Fruit fly (Drosophila melanogaster) whole organism, wandering third instar larva: ENCODE data around the gene tbrd-1.

Experiments used
- Abd-B ChIP-seq: fragments of >200 bp; optimal IDR thresholded peaks from 2 replicates; lab custom pipeline; 2017; ENCODE audit warnings: missing biosample characterization, missing genetic modification characterization
- CG9705 ChIP-seq: fragments of 200-800 bp; sonication (Bioruptor generic); optimal IDR thresholded peaks from 2 replicates; lab custom pipeline; 2018; ENCODE audit warnings: missing biosample characterization, mild to moderate bottlenecking, missing genetic modification characterization
- CrebA ChIP-seq: fragments of 200-800 bp; sonication (Bioruptor generic); optimal IDR thresholded peaks from 2 replicates; lab custom pipeline; 2016; ENCODE audit warnings: missing biosample characterization, mild to moderate bottlenecking, missing genetic modification characterization, borderline replicate concordance
- Dif ChIP-seq: fragments of 200-275, 200-300 bp; sonication (Bioruptor generic); optimal IDR thresholded peaks from 2 replicates; lab custom pipeline; 2018; ENCODE audit warnings: missing biosample characterization, missing genetic modification characterization; ENCODE audit not compliant: partially characterized antibody
- HLH106 ChIP-seq: fragments of 200-800 bp; optimal IDR thresholded peaks from 3 replicates; lab custom pipeline; 2019; ENCODE audit warnings: missing biosample characterization, mild to moderate bottlenecking, missing genetic modification characterization, moderate library complexity
- Hnf4 ChIP-seq: fragments of 200-800 bp; sonication (Bioruptor generic); optimal IDR thresholded peaks from 2 replicates; lab custom pipeline; 2016; ENCODE audit warnings: missing biosample characterization, mild to moderate bottlenecking, missing genetic modification characterization
- Hr78 ChIP-seq: fragments of >200 bp; optimal IDR thresholded peaks from 2 replicates; lab custom pipeline; 2017; ENCODE audit warnings: missing biosample characterization, missing genetic modification characterization
- Hr83 ChIP-seq: fragments of 200-300 bp; sonication (Bioruptor generic); optimal IDR thresholded peaks from 2 replicates; lab custom pipeline; 2016; ENCODE audit warnings: missing biosample characterization, mild to moderate bottlenecking, missing genetic modification characterization, moderate library complexity; ENCODE audit not compliant: poor library complexity, severe bottlenecking
- Mio ChIP-seq: sonication (Bioruptor generic); optimal IDR thresholded peaks from 2 replicates; lab custom pipeline; 2016; ENCODE audit warnings: missing biosample characterization, missing genetic modification characterization
- Myc ChIP-seq: fragments of >200 bp; optimal IDR thresholded peaks from 2 replicates; lab custom pipeline; 2017
- N ChIP-seq: fragments of >200 bp; optimal IDR thresholded peaks from 2 replicates; lab custom pipeline; 2018; ENCODE audit warnings: missing biosample characterization, missing external identifiers, missing genetic modification characterization
- OdsH ChIP-seq: fragments of 200-800 bp; sonication (Bioruptor generic); optimal IDR thresholded peaks from 2 replicates; lab custom pipeline; 2016; ENCODE audit warnings: missing biosample characterization, mild to moderate bottlenecking, missing genetic modification characterization
- Rel ChIP-seq, 2 experiments: fragments of 200-800 bp; sonication (Bioruptor generic) in 1 of 2; optimal IDR thresholded peaks; 2 replicates in 1 of 2; 3 replicates in 1 of 2; lab custom pipeline; 2016 to 2019; ENCODE audit warnings: mild to moderate bottlenecking in 2 of 2, missing biosample characterization in 2 of 2, missing genetic modification characterization in 2 of 2, moderate library complexity in 1 of 2
- Sp1 ChIP-seq: fragments of 200-800 bp; sonication (Bioruptor generic); optimal IDR thresholded peaks from 3 replicates; lab custom pipeline; 2019; ENCODE audit warnings: missing biosample characterization, mild to moderate bottlenecking, missing genetic modification characterization, moderate library complexity
- Vsx2 ChIP-seq: fragments of 200-300, 225-300 bp; sonication (Bioruptor generic); optimal IDR thresholded peaks from 2 replicates; lab custom pipeline; 2018; ENCODE audit warnings: missing biosample characterization, missing genetic modification characterization; ENCODE audit not compliant: partially characterized antibody
- br ChIP-seq: fragments of 200-800 bp; sonication (Bioruptor generic); optimal IDR thresholded peaks from 2 replicates; lab custom pipeline; 2016; ENCODE audit warnings: missing biosample characterization, missing genetic modification characterization
- brk ChIP-seq: fragments of 200-800 bp; sonication (Bioruptor generic); optimal IDR thresholded peaks from 2 replicates; lab custom pipeline; 2016; ENCODE audit warnings: missing biosample characterization, mild to moderate bottlenecking, missing genetic modification characterization
- dl ChIP-seq, 2 experiments: fragments of 175-275, 200-275 bp in 1 of 2; fragments of 200-275 bp in 1 of 2; sonication (Bioruptor generic); optimal IDR thresholded peaks; lab custom pipeline; 2018; ENCODE audit warnings: mild to moderate bottlenecking in 2 of 2, missing biosample characterization in 2 of 2, missing genetic modification characterization in 2 of 2, moderate library complexity in 2 of 2; ENCODE audit not compliant: partially characterized antibody in 2 of 2, insufficient read depth in 1 of 2
- dmrt93B ChIP-seq: fragments of 200-800 bp; sonication (Bioruptor generic); optimal IDR thresholded peaks from 2 replicates; lab custom pipeline; 2018; ENCODE audit warnings: missing biosample characterization, mild to moderate bottlenecking, missing genetic modification characterization
- ey ChIP-seq: fragments of 200-800 bp; sonication (Bioruptor generic); optimal IDR thresholded peaks from 2 replicates; lab custom pipeline; 2016; ENCODE audit warnings: missing biosample characterization, missing genetic modification characterization
- foxo ChIP-seq, 2 experiments: fragments of 200-800 bp; sonication (Bioruptor generic); optimal IDR thresholded peaks; 2 replicates in 1 of 2; 3 replicates in 1 of 2; lab custom pipeline; 2016 to 2017; ENCODE audit warnings: missing biosample characterization in 2 of 2, missing genetic modification characterization in 2 of 2
- fru ChIP-seq: fragments of 200-800 bp; sonication (Bioruptor generic); optimal IDR thresholded peaks from 3 replicates; lab custom pipeline; 2016; ENCODE audit warnings: missing biosample characterization, mild to moderate bottlenecking, missing genetic modification characterization
- h ChIP-seq: fragments of 200-800 bp; sonication (Bioruptor generic); optimal IDR thresholded peaks from 3 replicates; lab custom pipeline; 2016; ENCODE audit warnings: missing biosample characterization, mild to moderate bottlenecking, missing genetic modification characterization
- lola ChIP-seq: fragments of >200 bp; optimal IDR thresholded peaks from 2 replicates; lab custom pipeline; 2017; ENCODE audit warnings: missing biosample characterization, missing genetic modification characterization
- pan ChIP-seq: fragments of >200 bp; optimal IDR thresholded peaks from 2 replicates; lab custom pipeline; 2017
- psq ChIP-seq: fragments of 200-800 bp; sonication (Bioruptor generic); optimal IDR thresholded peaks from 3 replicates; lab custom pipeline; 2017; ENCODE audit warnings: missing biosample characterization, mild to moderate bottlenecking, missing genetic modification characterization, moderate library complexity
- rgr ChIP-seq: fragments of 200-800 bp; sonication (Bioruptor generic); optimal IDR thresholded peaks from 3 replicates; lab custom pipeline; 2016; ENCODE audit warnings: missing biosample characterization, mild to moderate bottlenecking, missing genetic modification characterization
- sage ChIP-seq: fragments of 200-800 bp; sonication (Bioruptor generic); optimal IDR thresholded peaks from 2 replicates; lab custom pipeline; 2016; ENCODE audit warnings: missing biosample characterization, mild to moderate bottlenecking, missing genetic modification characterization
- tai ChIP-seq: sonication (Bioruptor generic); optimal IDR thresholded peaks from 2 replicates; lab custom pipeline; 2016; ENCODE audit warnings: missing biosample characterization, missing genetic modification characterization
- usp ChIP-seq: fragments of >200 bp; optimal IDR thresholded peaks from 2 replicates; lab custom pipeline; 2017; ENCODE audit warnings: missing biosample characterization, missing genetic modification characterization
- woc ChIP-seq: sonication (Bioruptor generic); optimal IDR thresholded peaks from 2 replicates; lab custom pipeline; 2016; ENCODE audit warnings: missing biosample characterization, mild to moderate bottlenecking, missing genetic modification characterization

The tbrd-1 gene

DNA sequence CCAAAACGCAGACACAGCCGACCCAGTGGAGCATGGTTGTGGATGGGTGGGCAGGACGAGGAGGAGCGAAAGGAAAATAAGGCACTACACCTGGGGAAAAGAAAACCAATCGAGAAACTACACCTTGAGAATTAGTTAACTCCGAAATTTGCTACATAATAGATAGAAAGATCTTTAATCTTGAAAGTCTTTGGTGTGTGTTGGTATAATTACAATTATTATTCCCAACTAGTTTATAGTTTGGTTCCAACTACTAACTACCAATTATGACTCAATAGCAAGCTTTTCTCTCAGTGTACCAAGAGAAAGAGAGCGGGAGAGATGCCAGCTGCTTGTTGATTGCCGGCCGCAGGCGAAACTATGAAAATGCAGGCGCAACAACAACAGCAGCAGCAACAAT, 19.2 kb downstream of the tbrd-1 start (continued):
- peak; percentile 64 for TF ChIP-seq HLH106 (tag; lab: Kevin White, UChicago)
- TF ChIP-seq N (GFP tag; lab: Kevin White, UChicago): no peak
- TF ChIP-seq ey (GFP tag; lab: Kevin White, UChicago): peak; percentile 76
- no peak for TF ChIP-seq usp (GFP tag; lab: Kevin White, UChicago)

DNA sequence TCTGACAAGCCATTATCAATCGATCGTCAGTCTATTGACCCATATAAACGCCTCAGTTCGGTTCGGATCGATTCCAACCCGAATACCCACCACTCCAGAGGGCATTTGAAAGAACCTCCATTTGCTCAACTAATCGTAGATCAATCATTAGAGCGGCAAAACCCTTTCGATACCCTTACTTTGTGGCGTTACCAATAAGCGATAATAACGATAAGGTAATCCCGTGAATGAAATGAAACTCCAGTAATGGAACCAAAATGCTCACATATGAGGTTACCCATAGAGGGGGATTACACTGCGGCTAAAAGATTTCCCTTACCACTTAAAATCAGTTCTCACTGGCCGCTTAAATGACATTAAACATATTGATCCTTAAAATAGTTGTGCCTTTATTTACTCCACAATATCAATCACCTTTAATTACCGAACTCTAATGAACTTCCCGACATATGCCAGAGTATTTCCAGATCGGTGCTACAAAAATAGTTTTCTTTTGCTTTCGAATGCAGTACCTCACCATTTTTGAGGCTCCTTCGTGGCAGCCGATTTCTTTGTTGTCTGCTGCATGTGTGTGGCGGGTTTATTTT, 20.7 kb downstream of the tbrd-1 start:
- TF ChIP-seq Dif (GFP tag; lab: Kevin White, UChicago): no peak
- TF ChIP-seq fru: peak; percentile 56
- peak; percentile 34 for TF ChIP-seq psq
- no peak for TF ChIP-seq Hr78 (GFP tag; lab: Kevin White, UChicago)
- peak; percentile 40 for TF ChIP-seq br
- TF ChIP-seq foxo (GFP tag; optimal IDR thresholded peaks at IDR 0.05; lab: Kevin White, UChicago): peak in 1 of 2 experiments; percentile 42
- peak; percentile 64 for TF ChIP-seq woc (GFP tag; lab: Kevin White, UChicago)
- peak; percentile 61 for TF ChIP-seq rgr (GFP tag; lab: Kevin White, UChicago)
- no peak for TF ChIP-seq sage (GFP tag; lab: Kevin White, UChicago)
- TF ChIP-seq dmrt93B (GFP tag; lab: Kevin White, UChicago): peak; percentile 28
- TF ChIP-seq OdsH (GFP tag; lab: Kevin White, UChicago): peak; percentile 50
- peak; percentile 6 for TF ChIP-seq Sp1
- TF ChIP-seq h (GFP tag; lab: Kevin White, UChicago): peak; percentile 64
- peak; percentile 65 for TF ChIP-seq ey (GFP tag; lab: Kevin White, UChicago)
- no peak for TF ChIP-seq Rel (GFP tag; optimal IDR thresholded peaks at IDR 0.05; lab: Kevin White, UChicago)
- peak; percentile 22 for TF ChIP-seq Rel (tag; optimal IDR thresholded peaks at IDR 0.05; lab: Kevin White, UChicago)
- TF ChIP-seq Abd-B: no peak

dm6 chr3R:23871720-23872119, 21.6 kb downstream of the tbrd-1 start:
- no peak for TF ChIP-seq Abd-B
- no peak for TF ChIP-seq Sp1
- TF ChIP-seq woc (GFP tag; lab: Kevin White, UChicago): no peak
- TF ChIP-seq brk (GFP tag; lab: Kevin White, UChicago): no peak
- no peak for TF ChIP-seq tai (GFP tag; lab: Kevin White, UChicago)
- no peak for TF ChIP-seq Hr83
- TF ChIP-seq Myc (lab: Kevin White, UChicago): no peak
- TF ChIP-seq rgr (GFP tag; lab: Kevin White, UChicago): no peak
- no peak for TF ChIP-seq dmrt93B (GFP tag; lab: Kevin White, UChicago)
- TF ChIP-seq dl (GFP tag; optimal IDR thresholded peaks at IDR 0.05; lab: Kevin White, UChicago; ENCODE audit: insufficient read depth in 1 of 2, partially characterized antibody in 2 of 2): no peak
- no peak for TF ChIP-seq foxo (GFP tag; optimal IDR thresholded peaks at IDR 0.05; lab: Kevin White, UChicago)
- no peak for TF ChIP-seq usp (GFP tag; lab: Kevin White, UChicago)
- no peak for TF ChIP-seq Vsx2

dm6 chr3R:23869965-23870364, 23.4 kb downstream of the tbrd-1 start:
- TF ChIP-seq pan (no peak), Mio (GFP tag; lab: Kevin White, UChicago) (no peak), br (no peak)
- TF ChIP-seq, all 38 proteins: peak for 0

- TF ChIP-seq brk (GFP tag; lab: Kevin White, UChicago): peak; percentile 24
- TF ChIP-seq woc (GFP tag; lab: Kevin White, UChicago): no peak
- no peak for TF ChIP-seq OdsH (GFP tag; lab: Kevin White, UChicago)
- no peak for TF ChIP-seq CG9705 (GFP tag; lab: Kevin White, UChicago)
- TF ChIP-seq Hnf4 (GFP tag; lab: Kevin White, UChicago): no peak
- no peak for TF ChIP-seq CrebA (GFP tag; lab: Kevin White, UChicago)
- TF ChIP-seq br: peak; percentile 17
- TF ChIP-seq psq: peak; percentile 82
- TF ChIP-seq dl (GFP tag; optimal IDR thresholded peaks at IDR 0.05; lab: Kevin White, UChicago; ENCODE audit: insufficient read depth in 1 of 2, partially characterized antibody in 2 of 2): peak in 1 of 2 experiments; percentile 36
- TF ChIP-seq ey (GFP tag; lab: Kevin White, UChicago): no peak
- TF ChIP-seq foxo (GFP tag; optimal IDR thresholded peaks at IDR 0.05; lab: Kevin White, UChicago): peak in 1 of 2 experiments; percentile 11
- no peak for TF ChIP-seq Mio (GFP tag; lab: Kevin White, UChicago)
- no peak for TF ChIP-seq lola (GFP tag; lab: Kevin White, UChicago)
- TF ChIP-seq Abd-B: no peak
- TF ChIP-seq sage (GFP tag; lab: Kevin White, UChicago): peak; percentile 21
- TF ChIP-seq, all 38 proteins: peak for 6
Observed at dm6 chr3R:23869203-23869892, 24.0 kb downstream of the tbrd-1 start.
